Fruit fly (Drosophila melanogaster) whole organism, embryonic: ENCODE measurements around the gene awd.

Experiments used
- Aef1 ChIP-seq: fragments of 200-800 bp; sonication (Bioruptor generic); IDR thresholded peaks from 3 replicates; pipeline ENCODE4 v1.3.6; 2022; ENCODE audit warnings: missing biosample characterization, missing genetic modification characterization
- CG10267 ChIP-seq: fragments of 200-800 bp; sonication (Bioruptor generic); optimal IDR thresholded peaks from 2 replicates; lab custom pipeline; 2018; ENCODE audit warnings: missing biosample characterization, mild to moderate bottlenecking, missing genetic modification characterization, moderate library complexity
- CG11456 ChIP-seq: fragments of 200-800 bp; sonication (Bioruptor generic); IDR thresholded peaks from 3 replicates; pipeline ENCODE4 v1.3.6; 2022; ENCODE audit warnings: missing biosample characterization, missing genetic modification characterization
- CG12219 ChIP-seq: fragments of 200-800 bp; sonication (Bioruptor generic); optimal IDR thresholded peaks from 3 replicates; lab custom pipeline; 2018; ENCODE audit warnings: missing biosample characterization, mild to moderate bottlenecking, missing genetic modification characterization
- CG12942 ChIP-seq: fragments of 200-800 bp; sonication (Bioruptor generic); optimal IDR thresholded peaks from 3 replicates; lab custom pipeline; 2016; ENCODE audit warnings: missing biosample characterization, missing genetic modification characterization
- CG14441 ChIP-seq: fragments of 200-800 bp; sonication (Bioruptor generic); IDR thresholded peaks from 2 replicates; pipeline ENCODE4 v1.3.6; 2022; ENCODE audit warnings: missing biosample characterization, missing genetic modification characterization
- CG15696 ChIP-seq: fragments of 200-800 bp; sonication (Bioruptor generic); optimal IDR thresholded peaks from 2 replicates; lab custom pipeline; 2019; ENCODE audit warnings: missing biosample characterization, mild to moderate bottlenecking, missing genetic modification characterization, moderate library complexity
- CG1647 ChIP-seq: fragments of 200-800 bp; sonication (Bioruptor generic); optimal IDR thresholded peaks from 3 replicates; lab custom pipeline; 2016; ENCODE audit warnings: missing biosample characterization, missing genetic modification characterization
- CG17802 ChIP-seq: fragments of 200-800 bp; sonication (Bioruptor generic); optimal IDR thresholded peaks from 2 replicates; lab custom pipeline; 2018; ENCODE audit warnings: missing biosample characterization, mild to moderate bottlenecking, missing genetic modification characterization, moderate library complexity
- CG2712 ChIP-seq: fragments of 200-800 bp; optimal IDR thresholded peaks from 3 replicates; lab custom pipeline; 2019; ENCODE audit warnings: missing biosample characterization, mild to moderate bottlenecking, missing genetic modification characterization, moderate library complexity
- CG31224 ChIP-seq: fragments of 200-800 bp; sonication (Bioruptor generic); IDR thresholded peaks from 2 replicates; pipeline ENCODE4 v1.3.6; 2022; ENCODE audit warnings: missing biosample characterization, missing genetic modification characterization
- CG3281 ChIP-seq: fragments of 200-800 bp; sonication (Bioruptor generic); optimal IDR thresholded peaks from 3 replicates; lab custom pipeline; 2017; ENCODE audit warnings: missing biosample characterization, mild to moderate bottlenecking, missing genetic modification characterization
- CG4328 ChIP-seq: fragments of 200-800 bp; sonication (Bioruptor generic); optimal IDR thresholded peaks from 3 replicates; lab custom pipeline; 2017; ENCODE audit warnings: missing biosample characterization, missing genetic modification reagents, missing genetic modification characterization
- CG8089 ChIP-seq: fragments of 200-800 bp; sonication (Bioruptor generic); optimal IDR thresholded peaks from 3 replicates; lab custom pipeline; 2016; ENCODE audit warnings: missing biosample characterization, missing genetic modification characterization
- CG9727 ChIP-seq: fragments of 200-800 bp; sonication (Bioruptor generic); optimal IDR thresholded peaks from 3 replicates; lab custom pipeline; 2017; ENCODE audit warnings: missing biosample characterization, mild to moderate bottlenecking, missing genetic modification characterization
- CG9876 ChIP-seq: fragments of 200-800 bp; sonication (Bioruptor generic); optimal IDR thresholded peaks from 2 replicates; lab custom pipeline; 2016; ENCODE audit warnings: missing biosample characterization, missing genetic modification characterization
- Camta ChIP-seq: fragments of 200-800 bp; sonication (Bioruptor generic); optimal IDR thresholded peaks from 2 replicates; lab custom pipeline; 2016; ENCODE audit warnings: missing biosample characterization, missing genetic modification characterization
- CrebB ChIP-seq: fragments of 200-800 bp; sonication (Bioruptor generic); optimal IDR thresholded peaks from 3 replicates; lab custom pipeline; 2018; ENCODE audit warnings: missing biosample characterization, mild to moderate bottlenecking, missing genetic modification characterization
- D19A ChIP-seq: fragments of 200-800 bp; optimal IDR thresholded peaks from 3 replicates; lab custom pipeline; 2019; ENCODE audit warnings: missing biosample characterization, mild to moderate bottlenecking, missing genetic modification characterization, moderate library complexity
- Dek ChIP-seq: fragments of 200-800 bp; sonication (Bioruptor generic); optimal IDR thresholded peaks from 3 replicates; lab custom pipeline; 2019; ENCODE audit warnings: missing biosample characterization, mild to moderate bottlenecking, missing genetic modification characterization, moderate library complexity
- Dfd ChIP-seq, 2 experiments: fragments of >200 bp; optimal IDR thresholded peaks; 2 replicates each; lab custom pipeline; 2017; ENCODE audit warnings: missing biosample characterization in 2 of 2, missing genetic modification characterization in 2 of 2
- Doc3 ChIP-seq: fragments of 200-800 bp; sonication (Bioruptor generic); IDR thresholded peaks from 3 replicates; pipeline ENCODE4 v1.3.6; 2022; ENCODE audit warnings: missing biosample characterization, missing genetic modification characterization; ENCODE audit not compliant: partially characterized antibody
- E2f2 ChIP-seq: fragments of 200-800 bp; sonication (Bioruptor generic); IDR thresholded peaks from 2 replicates; pipeline ENCODE4 v1.3.6; 2022; ENCODE audit warnings: missing biosample characterization, missing genetic modification characterization
- ERR ChIP-seq: fragments of 200-800 bp; sonication (Bioruptor generic); optimal IDR thresholded peaks from 2 replicates; lab custom pipeline; 2016; ENCODE audit warnings: missing biosample characterization, missing genetic modification characterization
- Fer2 ChIP-seq: fragments of 200-800 bp; sonication (Bioruptor generic); optimal IDR thresholded peaks from 2 replicates; lab custom pipeline; 2018; ENCODE audit warnings: missing biosample characterization, mild to moderate bottlenecking, missing genetic modification characterization, moderate library complexity
- H2.0 ChIP-seq: fragments of 200-800 bp; sonication (Bioruptor generic); IDR thresholded peaks from 2 replicates; pipeline ENCODE4 v1.3.6; 2022; ENCODE audit warnings: missing biosample characterization, missing genetic modification characterization
- Hey ChIP-seq: fragments of 200-800 bp; sonication (Bioruptor generic); optimal IDR thresholded peaks from 3 replicates; lab custom pipeline; 2018; ENCODE audit warnings: missing biosample characterization, mild to moderate bottlenecking, missing genetic modification characterization
- Lhr ChIP-seq: fragments of 200-800 bp; sonication (Bioruptor generic); optimal IDR thresholded peaks from 3 replicates; lab custom pipeline; 2017; ENCODE audit warnings: mild to moderate bottlenecking, missing biosample characterization, missing genetic modification reagents, missing genetic modification characterization
- Lpt ChIP-seq: fragments of >200 bp; optimal IDR thresholded peaks from 2 replicates; lab custom pipeline; 2018; ENCODE audit warnings: missing biosample characterization, missing genetic modification characterization
- MBD-R2 ChIP-seq: fragments of 200-800 bp; sonication (Bioruptor generic); IDR thresholded peaks from 2 replicates; pipeline ENCODE4 v1.3.6; 2022; ENCODE audit warnings: missing biosample characterization, missing genetic modification characterization
- MTF-1 ChIP-seq: fragments of 200-800 bp; sonication (Bioruptor generic); optimal IDR thresholded peaks from 2 replicates; lab custom pipeline; 2018; ENCODE audit warnings: missing biosample characterization, mild to moderate bottlenecking, missing genetic modification characterization, borderline replicate concordance
- Nf-YC ChIP-seq: fragments of 200-800 bp; optimal IDR thresholded peaks from 3 replicates; lab custom pipeline; 2019; ENCODE audit warnings: missing biosample characterization, mild to moderate bottlenecking, missing genetic modification characterization, moderate library complexity
- Oli ChIP-seq: fragments of 200-800 bp; sonication (Bioruptor generic); optimal IDR thresholded peaks from 2 replicates; lab custom pipeline; 2018; ENCODE audit warnings: missing biosample characterization, mild to moderate bottlenecking, missing genetic modification characterization, moderate library complexity
- Rfx ChIP-seq: fragments of 200-800 bp; sonication (Bioruptor generic); IDR thresholded peaks from 2 replicates; pipeline ENCODE4 v1.3.6; 2022; ENCODE audit warnings: missing biosample characterization, missing genetic modification characterization
- Sin3A ChIP-seq: fragments of >200 bp; optimal IDR thresholded peaks from 2 replicates; lab custom pipeline; 2018
- Xbp1 ChIP-seq: fragments of 200-800 bp; sonication (Bioruptor generic); optimal IDR thresholded peaks from 3 replicates; lab custom pipeline; 2016; ENCODE audit warnings: missing biosample characterization, mild to moderate bottlenecking, missing genetic modification characterization
- YL-1 ChIP-seq: fragments of 200-800 bp; sonication (Bioruptor generic); optimal IDR thresholded peaks from 3 replicates; lab custom pipeline; 2017; ENCODE audit warnings: missing biosample characterization, mild to moderate bottlenecking, missing genetic modification characterization
- abd-A ChIP-seq: fragments of 200-800 bp; sonication (Bioruptor generic); optimal IDR thresholded peaks from 3 replicates; lab custom pipeline; 2019; ENCODE audit warnings: missing biosample characterization, mild to moderate bottlenecking, missing genetic modification characterization, moderate library complexity
- ato ChIP-seq: fragments of 200-800 bp; sonication (Bioruptor generic); IDR thresholded peaks from 2 replicates; pipeline ENCODE4 v1.3.6; 2022; ENCODE audit warnings: missing biosample characterization, missing genetic modification characterization; ENCODE audit not compliant: partially characterized antibody
- dimm ChIP-seq: fragments of 200-800 bp; sonication (Bioruptor generic); IDR thresholded peaks from 2 replicates; pipeline ENCODE4 v1.3.6; 2022; ENCODE audit warnings: missing biosample characterization, missing genetic modification characterization
- ems ChIP-seq: fragments of 200-800 bp; sonication (Bioruptor generic); optimal IDR thresholded peaks from 3 replicates; lab custom pipeline; 2016; ENCODE audit warnings: missing biosample characterization, missing genetic modification characterization
- ftz-f1 ChIP-seq: fragments of 200-800 bp; sonication (Bioruptor generic); optimal IDR thresholded peaks from 2 replicates; lab custom pipeline; 2016; ENCODE audit warnings: missing biosample characterization, missing genetic modification characterization
- gcm2 ChIP-seq: fragments of 200-800 bp; sonication (Bioruptor generic); optimal IDR thresholded peaks from 2 replicates; lab custom pipeline; 2016; ENCODE audit warnings: missing biosample characterization, missing genetic modification characterization
- grau ChIP-seq: fragments of 200-800 bp; optimal IDR thresholded peaks from 3 replicates; lab custom pipeline; 2019; ENCODE audit warnings: missing biosample characterization, mild to moderate bottlenecking, missing genetic modification characterization, moderate library complexity
- hbn ChIP-seq: fragments of 200-800 bp; sonication (Bioruptor generic); IDR thresholded peaks from 2 replicates; pipeline ENCODE4 v1.3.6; 2022; ENCODE audit warnings: missing biosample characterization, missing genetic modification characterization; ENCODE audit not compliant: partially characterized antibody
- odd ChIP-seq: fragments of 200-800 bp; sonication (Bioruptor generic); optimal IDR thresholded peaks from 2 replicates; lab custom pipeline; 2017; ENCODE audit warnings: missing biosample characterization, mild to moderate bottlenecking, missing genetic modification characterization
- pho ChIP-seq: fragments of 200-800 bp; sonication (Bioruptor generic); optimal IDR thresholded peaks from 2 replicates; lab custom pipeline; 2016; ENCODE audit warnings: missing biosample characterization, missing genetic modification characterization
- psq ChIP-seq: fragments of 200-800 bp; sonication (Bioruptor generic); optimal IDR thresholded peaks from 2 replicates; lab custom pipeline; 2017; ENCODE audit warnings: missing biosample characterization, missing genetic modification characterization
- sens ChIP-seq: fragments of 200-800 bp; sonication (Bioruptor generic); peaks from one replicate; lab custom pipeline; 2016; ENCODE audit warnings: missing biosample characterization, missing genetic modification characterization
- toy ChIP-seq: fragments of 200-800 bp; sonication (Bioruptor generic); IDR thresholded peaks from 2 replicates; pipeline ENCODE4 v1.3.6; 2022; ENCODE audit warnings: missing biosample characterization, missing genetic modification characterization
- zfh1 ChIP-seq: fragments of 200-800 bp; sonication (Bioruptor generic); IDR thresholded peaks from 3 replicates; pipeline ENCODE4 v1.3.6; 2022; ENCODE audit warnings: missing biosample characterization, missing genetic modification characterization

The awd gene

DNA sequence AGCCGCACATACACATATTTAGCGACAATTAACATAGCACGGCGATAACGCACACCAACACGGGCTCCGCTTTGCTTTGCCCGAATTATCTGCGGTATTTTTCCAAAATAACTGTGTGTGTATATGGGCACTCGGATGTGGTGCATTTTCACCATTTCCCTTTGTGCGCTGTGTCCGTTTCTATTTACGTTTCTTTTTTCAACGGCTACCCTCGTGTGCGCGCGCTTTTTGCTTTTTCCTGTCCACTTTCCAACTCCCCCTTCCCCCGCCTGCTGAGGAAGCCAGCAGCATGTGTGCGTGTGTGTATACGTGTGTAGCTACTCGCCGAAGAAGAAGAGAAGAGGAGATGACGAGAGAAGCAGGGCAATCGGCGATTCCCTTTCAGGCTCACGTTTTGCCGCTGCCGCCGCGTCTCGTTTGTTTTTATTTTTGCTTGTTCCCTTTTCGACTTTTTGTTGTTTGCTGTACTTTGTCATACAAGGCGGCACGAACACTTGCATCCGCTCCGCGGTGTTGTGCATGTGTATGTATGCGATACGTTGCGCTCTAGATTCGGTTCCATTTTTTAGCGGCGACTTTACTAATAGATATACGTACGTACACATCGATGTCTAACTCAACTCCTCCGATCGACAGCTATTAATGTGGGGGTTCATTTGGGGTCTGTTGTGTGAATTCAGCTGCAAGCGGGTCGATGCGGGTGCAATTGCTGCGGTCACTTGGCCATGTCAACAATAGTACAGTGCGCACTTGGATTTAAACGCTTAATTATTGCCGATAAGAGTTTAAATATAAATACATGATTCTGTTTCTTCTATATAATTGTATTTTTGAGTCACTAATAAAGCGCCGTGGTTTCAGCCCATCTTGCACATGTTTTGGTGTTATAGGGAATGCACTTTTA, 2.5 kb upstream of the awd start (continued):
- TF ChIP-seq dimm (GFP tag; lab: Robert Waterston, UW) = no peak
- TF ChIP-seq abd-A (tag; lab: Kevin White, UChicago) = no peak
- TF ChIP-seq CG31224 = no peak
- TF ChIP-seq grau (tag; lab: Kevin White, UChicago) = no peak
- TF ChIP-seq CG10267 = no peak
- TF ChIP-seq Hey (tag; lab: Kevin White, UChicago) = no peak
- TF ChIP-seq CG3281 (GFP tag; lab: Kevin White, UChicago) = no peak
- no peak for TF ChIP-seq Sin3A (lab: Kevin White, UChicago)
- TF ChIP-seq hbn = no peak
- TF ChIP-seq psq (GFP tag; lab: Kevin White, UChicago) = peak; percentile 100
- TF ChIP-seq CG2712 (tag; lab: Kevin White, UChicago) = no peak
- no peak for TF ChIP-seq Lpt (GFP tag; lab: Kevin White, UChicago)
- TF ChIP-seq CG8089 (GFP tag; lab: Kevin White, UChicago) = no peak
- TF ChIP-seq Xbp1 = no peak
- peak; percentile 80 for TF ChIP-seq sens
- TF ChIP-seq CG14441 (GFP tag; lab: Robert Waterston, UW) = no peak
- no peak for TF ChIP-seq CG1647 (GFP tag; lab: Kevin White, UChicago)
- no peak for TF ChIP-seq Oli (tag; lab: Kevin White, UChicago)
- no peak for TF ChIP-seq Aef1
- no peak for TF ChIP-seq CG4328
- TF ChIP-seq gcm2 (GFP tag; lab: Kevin White, UChicago) = no peak
- TF ChIP-seq CG11456 (GFP tag; lab: Robert Waterston, UW) = no peak
- TF ChIP-seq Fer2 (tag; lab: Kevin White, UChicago) = no peak
- TF ChIP-seq CG15696 (tag; lab: Kevin White, UChicago) = no peak
- TF ChIP-seq ato (GFP tag; lab: Robert Waterston, UW) = no peak
- TF ChIP-seq Nf-YC = no peak
- TF ChIP-seq YL-1 (GFP tag; lab: Kevin White, UChicago) = peak; percentile 51
- TF ChIP-seq pho (GFP tag; lab: Kevin White, UChicago) = no peak
- no peak for TF ChIP-seq E2f2 (GFP tag; lab: Robert Waterston, UW)
- no peak for TF ChIP-seq CG12942 (GFP tag; lab: Kevin White, UChicago)
- TF ChIP-seq CG17802 (tag; lab: Kevin White, UChicago) = no peak
- TF ChIP-seq ERR (GFP tag; lab: Kevin White, UChicago) = no peak
- no peak for TF ChIP-seq CG12219 (GFP tag; lab: Kevin White, UChicago)
- no peak for TF ChIP-seq ftz-f1 (GFP tag; lab: Kevin White, UChicago)
- no peak for TF ChIP-seq toy (GFP tag; lab: Robert Waterston, UW)
- TF ChIP-seq Dfd (GFP tag; optimal IDR thresholded peaks at IDR 0.05; lab: Kevin White, UChicago) = no peak
- no peak for TF ChIP-seq Rfx (GFP tag; lab: Robert Waterston, UW)
- TF ChIP-seq Dek = no peak
- no peak for TF ChIP-seq zfh1
- no peak for TF ChIP-seq D19A (tag; lab: Kevin White, UChicago)
- TF ChIP-seq Lhr = no peak
- TF ChIP-seq Camta (GFP tag; lab: Kevin White, UChicago) = no peak
- peak; percentile 65 for TF ChIP-seq odd
- TF ChIP-seq Doc3 (GFP tag; lab: Robert Waterston, UW) = no peak
- no peak for TF ChIP-seq CG9876 (GFP tag; lab: Kevin White, UChicago)
- no peak for TF ChIP-seq H2.0 (GFP tag; lab: Robert Waterston, UW)
- no peak for TF ChIP-seq ems
- TF ChIP-seq CrebB (tag; lab: Kevin White, UChicago) = no peak
- TF ChIP-seq MTF-1 (GFP tag; lab: Kevin White, UChicago) = peak; percentile 14
- TF ChIP-seq MBD-R2 (GFP tag; lab: Robert Waterston, UW) = no peak
- TF ChIP-seq CG9727 = no peak
